Worm (Caenorhabditis elegans) whole organism, mixed stage, embryonic: ENCODE results near the gene pmp-2.

ENCODE experiments used
- ceh-39 ChIP-seq: fragments of 150-350 bp; optimal IDR thresholded peaks from 2 replicates; lab custom pipeline; 2014; ENCODE audit warnings: missing biosample characterization, missing genetic modification characterization
- ceh-43 ChIP-seq: fragments of 200-800 bp; sonication (Bioruptor generic); optimal IDR thresholded peaks from 2 replicates; lab custom pipeline; 2018; ENCODE audit warnings: mild to moderate bottlenecking, missing genetic modification characterization, moderate library complexity, missing compliant biosample characterization
- ceh-83 ChIP-seq: fragments of 200-800 bp; sonication (Bioruptor generic); optimal IDR thresholded peaks from 2 replicates; lab custom pipeline; 2018; ENCODE audit warnings: mild to moderate bottlenecking, missing genetic modification characterization, missing compliant biosample characterization
- ces-1 ChIP-seq: fragments of 150-350 bp; optimal IDR thresholded peaks from 2 replicates; lab custom pipeline; 2014; ENCODE audit warnings: missing biosample characterization, missing genetic modification reagents, missing genetic modification characterization
- cnd-1 ChIP-seq: fragments of 200-800 bp; sonication (Bioruptor generic); optimal IDR thresholded peaks from 2 replicates; lab custom pipeline; 2018; ENCODE audit warnings: mild to moderate bottlenecking, missing genetic modification characterization, missing compliant biosample characterization
- drap-1 ChIP-seq: fragments of 200-800 bp; sonication (Bioruptor generic); optimal IDR thresholded peaks from 3 replicates; lab custom pipeline; 2018; ENCODE audit warnings: mild to moderate bottlenecking, missing genetic modification characterization, missing compliant biosample characterization
- elt-1 ChIP-seq: sonication (generic microtip); optimal IDR thresholded peaks from 2 replicates; lab custom pipeline; 2017; ENCODE audit warnings: missing genetic modification characterization, mild to moderate bottlenecking, missing compliant biosample characterization, antibody characterized with exemption, moderate library complexity, borderline replicate concordance; ENCODE audit not compliant: insufficient read depth
- elt-3 ChIP-seq: fragments of 150-350 bp; optimal IDR thresholded peaks from 2 replicates; lab custom pipeline; 2014; ENCODE audit warnings: missing biosample characterization, missing genetic modification characterization
- flh-1 ChIP-seq: fragments of 200-800 bp; sonication (Bioruptor generic); optimal IDR thresholded peaks from 2 replicates; lab custom pipeline; 2018; ENCODE audit warnings: mild to moderate bottlenecking, missing genetic modification characterization, moderate library complexity, missing compliant biosample characterization
- ham-2 ChIP-seq: fragments of 200-800 bp; sonication (Bioruptor generic); optimal IDR thresholded peaks from 2 replicates; lab custom pipeline; 2018; ENCODE audit warnings: mild to moderate bottlenecking, missing genetic modification characterization, missing compliant biosample characterization
- hlh-1 ChIP-seq: fragments of 150-350 bp; optimal IDR thresholded peaks from 2 replicates; lab custom pipeline; 2014; ENCODE audit warnings: missing biosample characterization, missing genetic modification reagents, missing genetic modification characterization
- lin-13 ChIP-seq: fragments of 150-350 bp; optimal IDR thresholded peaks from 2 replicates; lab custom pipeline; 2014; ENCODE audit warnings: missing biosample characterization, missing genetic modification characterization
- lin-32 ChIP-seq: fragments of 200-800 bp; sonication (Bioruptor generic); optimal IDR thresholded peaks from 2 replicates; lab custom pipeline; 2018; ENCODE audit warnings: mild to moderate bottlenecking, missing genetic modification characterization, missing compliant biosample characterization
- lsy-2 ChIP-seq: fragments of 150-350 bp; optimal IDR thresholded peaks from 2 replicates; lab custom pipeline; 2014; ENCODE audit warnings: missing biosample characterization, missing genetic modification characterization
- mep-1 ChIP-seq: fragments of 150-350 bp; optimal IDR thresholded peaks from 2 replicates; lab custom pipeline; 2017; ENCODE audit warnings: missing biosample characterization, missing genetic modification reagents, missing genetic modification characterization, inconsistent platforms
- mls-2 ChIP-seq: sonication (generic microtip); optimal IDR thresholded peaks from 2 replicates; lab custom pipeline; 2016; ENCODE audit warnings: mild to moderate bottlenecking, missing genetic modification characterization, moderate library complexity, missing compliant biosample characterization
- nhr-12 ChIP-seq: fragments of 150-350 bp; optimal IDR thresholded peaks from 2 replicates; lab custom pipeline; 2014; ENCODE audit warnings: missing biosample characterization, missing genetic modification characterization
- nhr-2 ChIP-seq: fragments of 150-350 bp; optimal IDR thresholded peaks from 2 replicates; lab custom pipeline; 2014; ENCODE audit warnings: missing biosample characterization, missing genetic modification characterization
- nhr-28 ChIP-seq: fragments of 150-350 bp; optimal IDR thresholded peaks from 2 replicates; lab custom pipeline; 2014; ENCODE audit warnings: missing biosample characterization, missing genetic modification characterization
- nhr-76 ChIP-seq: sonication (generic microtip); optimal IDR thresholded peaks from 2 replicates; lab custom pipeline; 2017; ENCODE audit warnings: missing biosample characterization, missing genetic modification characterization
- pha-4 ChIP-seq: fragments of 150-350 bp; optimal IDR thresholded peaks from 2 replicates; lab custom pipeline; 2018; ENCODE audit warnings: missing biosample characterization, missing genetic modification reagents, missing genetic modification characterization
- sem-2 ChIP-seq: fragments of 200-800 bp; sonication (Bioruptor generic); optimal IDR thresholded peaks from 2 replicates; lab custom pipeline; 2018; ENCODE audit warnings: mild to moderate bottlenecking, missing genetic modification characterization, missing compliant biosample characterization
- snpc-4 ChIP-seq: fragments of 150-350 bp; optimal IDR thresholded peaks from 2 replicates; lab custom pipeline; 2014; ENCODE audit warnings: missing biosample characterization, missing genetic modification characterization
- sptf-1 ChIP-seq: sonication (generic microtip); optimal IDR thresholded peaks from 2 replicates; lab custom pipeline; 2017; ENCODE audit warnings: mild to moderate bottlenecking, missing genetic modification characterization, moderate library complexity, missing compliant biosample characterization
- tbx-8 ChIP-seq: fragments of 200-800 bp; sonication (Bioruptor generic); optimal IDR thresholded peaks from 2 replicates; lab custom pipeline; 2018; ENCODE audit warnings: mild to moderate bottlenecking, missing genetic modification characterization, moderate library complexity, missing compliant biosample characterization
- unc-62 ChIP-seq: fragments of 150-350 bp; optimal IDR thresholded peaks from 2 replicates; lab custom pipeline; 2014; ENCODE audit warnings: missing biosample characterization, missing genetic modification reagents, missing genetic modification characterization
- zip-8 ChIP-seq: fragments of 150-350 bp; optimal IDR thresholded peaks from 2 replicates; lab custom pipeline; 2014; ENCODE audit warnings: missing biosample characterization, missing genetic modification characterization

pmp-2 gene

ce11 chrII:6893589-6894245 is 6.1 kb upstream of the pmp-2 start, which contains the start of gene adal-1:
Gene adal-1 (minus strand): TSS chrII:6893639.
- TF ChIP-seq tbx-8 (no peak), ces-1 (no peak), flh-1 (no peak), ceh-43 (GFP tag; lab: Kevin White, UChicago) (no peak), lsy-2 (peak; percentile 61)
- TF ChIP-seq, all 35 proteins: peak for 1

- TF ChIP-seq lin-13 = no peak
- peak; percentile 83 for TF ChIP-seq hlh-1 (tag; lab: Kevin White, UChicago)
These were observed 4.2 kb upstream of the pmp-2 start for ce11 chrII:6891838-6892237.

- TF ChIP-seq cnd-1 (tag; lab: Kevin White, UChicago) (no peak), nhr-12 (tag; lab: Kevin White, UChicago) (no peak), nhr-2 (tag; lab: Kevin White, UChicago) (no peak), drap-1 (GFP tag; lab: Kevin White, UChicago) (no peak), nhr-28 (no peak), pha-4 (tag; lab: Kevin White, UChicago) (no peak), mls-2 (tag; lab: Kevin White, UChicago) (no peak), lsy-2 (no peak), lin-32 (GFP tag; lab: Kevin White, UChicago) (no peak)
These were observed 3.6 kb upstream of the pmp-2 start for ce11 chrII:6891176-6891575.

ce11 chrII:6890095-6890494 is 2.5 kb upstream of the pmp-2 start, which contains the start of gene acer-1:
Gene acer-1 (minus strand): TSS chrII:6890400.
- TF ChIP-seq nhr-76 (no peak), ceh-43 (GFP tag; lab: Kevin White, UChicago) (no peak), nhr-28 (no peak), pha-4 (tag; lab: Kevin White, UChicago) (no peak), ceh-39 (tag; lab: Kevin White, UChicago) (no peak), elt-1 (tag; lab: Kevin White, UChicago) (no peak), sem-2 (GFP tag; lab: Kevin White, UChicago) (no peak), lin-32 (GFP tag; lab: Kevin White, UChicago) (no peak)
- TF ChIP-seq, all 35 proteins: peak for 0

- no peak for TF ChIP-seq sem-2 (GFP tag; lab: Kevin White, UChicago)
These were observed 1.9 kb upstream of the pmp-2 start for ce11 chrII:6889580-6889922.

- TF ChIP-seq ceh-39 (tag; lab: Kevin White, UChicago) (no peak), ham-2 (no peak), unc-62 (no peak), elt-1 (tag; lab: Kevin White, UChicago) (no peak), lin-32 (GFP tag; lab: Kevin White, UChicago) (no peak), zip-8 (tag; lab: Kevin White, UChicago) (no peak), mep-1 (tag; lab: Kevin White, UChicago) (no peak), lin-13 (no peak), sptf-1 (tag; lab: Kevin White, UChicago) (no peak), flh-1 (no peak), drap-1 (GFP tag; lab: Kevin White, UChicago) (no peak), hlh-1 (tag; lab: Kevin White, UChicago) (no peak), elt-3 (tag; lab: Kevin White, UChicago) (no peak), lsy-2 (no peak), ceh-83 (GFP tag; lab: Kevin White, UChicago) (no peak), snpc-4 (tag; lab: Kevin White, UChicago) (no peak)
These were observed 1.3 kb upstream of the pmp-2 start for ce11 chrII:6888661-6889579.
